Worm (Caenorhabditis elegans) whole organism, early embryonic: ENCODE data around the gene C05E4.7.

ENCODE experiments used
- B0310.2 ChIP-seq: sonication (generic microtip); optimal IDR thresholded peaks from 2 replicates; lab custom pipeline; 2016; ENCODE audit warnings: mild to moderate bottlenecking, missing genetic modification characterization, missing compliant biosample characterization
- F13C5.2 ChIP-seq: sonication (generic microtip); optimal IDR thresholded peaks from 2 replicates; lab custom pipeline; 2017; ENCODE audit warnings: mild to moderate bottlenecking, missing genetic modification characterization, inconsistent platforms, missing compliant biosample characterization
- aly-1 ChIP-seq: sonication (generic microtip); optimal IDR thresholded peaks from 2 replicates; lab custom pipeline; 2016; ENCODE audit warnings: missing genetic modification characterization, missing compliant biosample characterization
- ama-1 ChIP-seq: fragments of 150-350 bp; optimal IDR thresholded peaks from 2 replicates; lab custom pipeline; 2014
- ceh-13 ChIP-seq: fragments of 200-800 bp; sonication (Bioruptor generic); optimal IDR thresholded peaks from 2 replicates; lab custom pipeline; 2018; ENCODE audit warnings: mild to moderate bottlenecking, missing genetic modification characterization, missing compliant biosample characterization
- ceh-36 ChIP-seq: sonication (generic microtip); optimal IDR thresholded peaks from 2 replicates; lab custom pipeline; 2016; ENCODE audit warnings: missing genetic modification characterization, inconsistent platforms, missing compliant biosample characterization
- ets-7 ChIP-seq: sonication (generic microtip); optimal IDR thresholded peaks from 2 replicates; lab custom pipeline; 2016; ENCODE audit warnings: missing genotype, missing genetic modification characterization, missing compliant biosample characterization
- flt-1 ChIP-seq: fragments of 200-800 bp; sonication (Bioruptor generic); IDR thresholded peaks from 2 replicates; pipeline ENCODE4 v1.3.6; 2022; ENCODE audit warnings: missing genetic modification characterization, missing compliant biosample characterization
- hmbx-1 ChIP-seq: sonication (generic microtip); optimal IDR thresholded peaks from 2 replicates; lab custom pipeline; 2016; ENCODE audit warnings: mild to moderate bottlenecking, missing genetic modification characterization, missing compliant biosample characterization
- hmg-4 ChIP-seq: fragments of 200-800 bp; sonication (Bioruptor generic); optimal IDR thresholded peaks from 2 replicates; lab custom pipeline; 2018; ENCODE audit warnings: mild to moderate bottlenecking, missing genetic modification characterization, missing compliant biosample characterization
- hnd-1 ChIP-seq: sonication (generic microtip); optimal IDR thresholded peaks from 2 replicates; lab custom pipeline; 2016; ENCODE audit warnings: missing genetic modification characterization, missing compliant biosample characterization
- pes-1 ChIP-seq: fragments of 200-800 bp; sonication (Bioruptor generic); IDR thresholded peaks from 2 replicates; pipeline ENCODE4 v1.3.6; 2022; ENCODE audit warnings: missing genetic modification reagents, missing genetic modification characterization, missing compliant biosample characterization
- scrt-1 ChIP-seq: fragments of 200-800 bp; sonication (Bioruptor generic); IDR thresholded peaks from 2 replicates; pipeline ENCODE4 v1.3.6; 2022; ENCODE audit warnings: missing genetic modification characterization, missing compliant biosample characterization
- sea-1 ChIP-seq: fragments of 200-800 bp; sonication (Bioruptor generic); conservative IDR thresholded peaks from 2 replicates; pipeline ENCODE4 v1.3.6; 2022; ENCODE audit warnings: missing genetic modification characterization, missing compliant biosample characterization
- tbx-11 ChIP-seq: fragments of 200-800 bp; sonication (Bioruptor generic); IDR thresholded peaks from 2 replicates; pipeline ENCODE4 v1.3.6; 2022; ENCODE audit warnings: missing genetic modification characterization, missing compliant biosample characterization
- tbx-37 ChIP-seq: fragments of 200-800 bp; sonication (Bioruptor generic); conservative IDR thresholded peaks from 2 replicates; pipeline ENCODE4 v1.3.6; 2022; ENCODE audit warnings: missing genetic modification reagents, missing genetic modification characterization, missing compliant biosample characterization
- tra-4 ChIP-seq: sonication (generic microtip); optimal IDR thresholded peaks from 2 replicates; lab custom pipeline; 2017; ENCODE audit warnings: missing genetic modification characterization, missing compliant biosample characterization

Gene C05E4.7

DNA sequence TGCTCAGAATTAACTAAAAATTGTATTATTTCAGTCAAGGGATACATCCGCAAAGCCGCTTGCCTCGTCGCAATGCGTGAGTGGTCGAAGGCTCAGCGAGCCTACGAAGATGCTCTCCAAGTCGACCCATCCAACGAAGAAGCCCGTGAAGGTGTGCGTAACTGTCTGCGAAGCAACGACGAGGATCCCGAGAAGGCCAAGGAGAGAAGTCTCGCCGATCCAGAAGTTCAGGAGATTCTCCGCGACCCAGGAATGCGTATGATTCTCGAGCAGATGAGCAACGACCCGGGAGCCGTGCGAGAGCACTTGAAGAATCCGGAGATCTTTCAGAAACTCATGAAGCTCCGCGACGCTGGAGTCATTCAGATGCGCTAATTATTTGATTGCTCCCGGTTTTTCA lies 32.4 kb downstream of the C05E4.7 start:
- TF ChIP-seq hmg-4 (GFP tag; lab: Kevin White, UChicago) (no peak), tbx-37 (GFP tag; lab: Robert Waterston, UW) (no peak), ceh-13 (GFP tag; lab: Kevin White, UChicago) (no peak), tra-4 (tag; lab: Kevin White, UChicago) (no peak), aly-1 (tag; lab: Kevin White, UChicago) (no peak), B0310.2 (tag; lab: Kevin White, UChicago) (no peak), pes-1 (GFP tag; lab: Robert Waterston, UW) (no peak), ceh-36 (tag; lab: Kevin White, UChicago) (no peak), hnd-1 (no peak), tbx-11 (GFP tag; lab: Robert Waterston, UW) (no peak), flt-1 (GFP tag; lab: Robert Waterston, UW) (no peak), sea-1 (GFP tag; lab: Robert Waterston, UW) (no peak)

DNA sequence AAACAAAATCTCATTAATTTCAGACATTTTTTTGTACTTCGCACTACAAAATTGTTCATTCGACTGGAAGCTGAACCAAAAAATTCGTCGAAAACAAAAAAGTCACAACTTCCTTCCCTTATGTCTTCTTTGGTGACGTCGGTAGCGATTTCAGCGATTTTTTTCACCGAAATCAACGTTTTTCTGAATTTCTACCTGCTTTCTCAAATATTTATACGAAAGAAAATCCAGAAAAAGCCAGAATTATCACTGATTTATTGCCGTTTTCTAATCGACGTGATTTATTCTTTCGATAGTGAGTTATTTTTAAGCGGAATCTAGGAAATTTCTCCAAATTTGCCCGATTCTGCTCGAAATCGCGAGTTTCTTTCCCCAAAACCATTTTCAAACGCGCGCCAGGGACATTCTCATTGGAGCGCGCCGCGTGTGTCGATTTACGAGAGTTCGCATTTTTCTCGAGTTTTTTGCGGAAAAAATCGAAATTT lies 33.0 kb downstream of the C05E4.7 start, which contains the start of gene srbc-58:
TSS of gene srbc-58 (plus strand) at position 121 of the 485 bp plus-strand sequence.
- TF ChIP-seq hmg-4 (GFP tag; lab: Kevin White, UChicago) (no peak), scrt-1 (GFP tag; lab: Robert Waterston, UW) (no peak), sea-1 (GFP tag; lab: Robert Waterston, UW) (0 out of 2 replicates have a peak, but pooled peaks have one; percentile 44)

DNA sequence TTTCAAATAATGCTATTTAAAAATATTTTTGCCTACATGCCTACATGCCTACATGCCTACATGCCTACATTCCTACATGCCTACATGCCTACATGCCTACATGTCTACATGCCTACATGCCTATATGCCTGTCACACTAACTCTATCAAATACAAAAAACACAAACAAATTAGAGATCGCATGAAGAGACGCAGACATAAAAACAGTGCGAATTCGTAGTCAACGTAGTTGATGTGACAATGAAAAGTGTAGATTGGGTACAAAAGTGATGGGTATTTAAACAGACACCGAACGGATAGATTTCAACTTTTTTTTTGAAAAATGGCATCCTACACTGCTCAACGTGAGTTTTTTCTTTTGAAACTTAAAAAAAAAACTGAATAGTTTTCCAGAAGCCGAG lies 35.4 kb downstream of the C05E4.7 start, which contains the start of gene R09E12.9:
TSS of gene R09E12.9 (plus strand) at position 316 of the 400 bp plus-strand sequence.
- TF ChIP-seq ceh-13 (GFP tag; lab: Kevin White, UChicago) = no peak

DNA sequence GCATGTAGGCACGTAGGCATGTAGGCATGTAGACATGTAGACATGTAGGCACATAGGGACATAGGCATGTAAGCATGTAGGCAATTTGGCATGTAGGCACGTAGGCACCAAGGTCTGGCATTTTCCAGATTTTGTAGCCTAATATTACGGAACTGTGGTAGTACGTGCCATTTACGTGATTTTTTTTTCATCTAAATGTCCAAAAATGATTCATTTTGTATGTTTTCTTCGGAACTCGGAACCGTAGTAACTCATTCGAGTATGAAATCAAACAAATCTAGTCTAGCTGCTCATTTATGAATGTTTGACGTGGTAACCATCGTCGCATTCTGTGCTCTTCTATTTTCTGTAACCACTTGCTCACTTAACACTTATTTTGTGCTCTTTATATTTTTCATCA lies 36.4 kb downstream of the C05E4.7 start, which contains the start of gene srbc-59:
TSS of gene srbc-59 (plus strand) at position 301 of the 400 bp plus-strand sequence.
- TF ChIP-seq tbx-37 (GFP tag; lab: Robert Waterston, UW) (no peak), sea-1 (GFP tag; lab: Robert Waterston, UW) (no peak), ceh-36 (tag; lab: Kevin White, UChicago) (no peak), flt-1 (GFP tag; lab: Robert Waterston, UW) (no peak), hmg-4 (GFP tag; lab: Kevin White, UChicago) (no peak), pes-1 (GFP tag; lab: Robert Waterston, UW) (no peak), B0310.2 (tag; lab: Kevin White, UChicago) (no peak), ceh-13 (GFP tag; lab: Kevin White, UChicago) (no peak), ets-7 (no peak), hmbx-1 (tag; lab: Kevin White, UChicago) (no peak), hnd-1 (no peak), aly-1 (tag; lab: Kevin White, UChicago) (no peak), tbx-11 (GFP tag; lab: Robert Waterston, UW) (no peak), scrt-1 (GFP tag; lab: Robert Waterston, UW) (no peak), tra-4 (tag; lab: Kevin White, UChicago) (no peak), ama-1 (lab: Kevin White, UChicago) (no peak), F13C5.2 (tag; lab: Kevin White, UChicago) (no peak)

DNA sequence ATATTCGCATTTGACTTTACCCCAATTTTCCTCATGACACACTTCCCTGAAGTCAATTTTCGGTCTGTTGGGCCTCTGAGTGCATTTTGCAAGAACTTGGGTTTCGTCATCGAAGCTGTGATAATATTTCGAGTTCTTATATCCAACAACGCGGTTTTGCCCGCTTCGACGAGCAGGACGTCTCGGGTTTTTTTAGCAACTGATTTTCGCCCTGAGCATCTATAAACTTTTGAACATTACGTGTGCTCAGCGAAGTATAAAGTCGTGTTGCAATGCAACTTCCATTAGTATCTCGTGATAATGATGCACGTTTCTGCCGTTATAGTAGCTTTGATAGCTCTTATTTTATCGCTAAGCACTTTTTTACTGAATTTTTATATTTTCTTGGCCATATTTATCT lies 38.1 kb downstream of the C05E4.7 start, which contains the start of gene srbc-60:
TSS of gene srbc-60 (plus strand) at position 301 of the 400 bp plus-strand sequence.
- TF ChIP-seq tbx-11 (GFP tag; lab: Robert Waterston, UW) = no peak

DNA sequence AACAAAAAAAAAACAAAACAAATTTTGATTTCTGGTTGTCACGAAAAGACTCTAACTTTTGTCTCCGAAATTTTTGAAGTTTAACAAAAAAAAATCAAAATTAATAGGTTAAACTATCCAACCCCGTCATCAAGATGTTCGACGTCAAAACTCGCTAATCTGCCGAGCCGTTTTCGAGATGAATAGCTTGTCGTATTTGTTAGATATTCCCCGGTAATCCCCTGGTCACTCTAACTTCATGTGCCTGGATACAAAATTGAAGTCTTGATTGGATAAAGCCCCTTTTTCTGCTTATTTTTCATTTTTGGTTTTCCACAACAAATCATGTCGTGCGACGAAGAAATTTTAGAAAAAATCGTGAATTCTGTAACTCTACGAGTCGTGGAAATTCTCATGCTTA lies 40.5 kb downstream of the C05E4.7 start, which contains the start of gene srab-16:
TSS of gene srab-16 (plus strand) at position 301 of the 400 bp plus-strand sequence.
- TF ChIP-seq ceh-13 (GFP tag; lab: Kevin White, UChicago) (no peak), ceh-36 (tag; lab: Kevin White, UChicago) (no peak), tbx-11 (GFP tag; lab: Robert Waterston, UW) (no peak), sea-1 (GFP tag; lab: Robert Waterston, UW) (no peak), aly-1 (tag; lab: Kevin White, UChicago) (no peak), flt-1 (GFP tag; lab: Robert Waterston, UW) (no peak), hmbx-1 (tag; lab: Kevin White, UChicago) (no peak), tbx-37 (GFP tag; lab: Robert Waterston, UW) (no peak), ets-7 (no peak), hnd-1 (no peak), ama-1 (lab: Kevin White, UChicago) (no peak), pes-1 (GFP tag; lab: Robert Waterston, UW) (no peak), scrt-1 (GFP tag; lab: Robert Waterston, UW) (no peak), B0310.2 (tag; lab: Kevin White, UChicago) (no peak), F13C5.2 (tag; lab: Kevin White, UChicago) (no peak), tra-4 (tag; lab: Kevin White, UChicago) (no peak), hmg-4 (GFP tag; lab: Kevin White, UChicago) (no peak)
